Worm (Caenorhabditis elegans): ENCODE measurements around the gene prp-18.

The prp-18 gene

ce11 chrIV:9875646-9876045 is 8.5 kb downstream of the prp-18 start (continued):
- no peak for TF ChIP-seq gei-8 (GFP tag; optimal IDR thresholded peaks at IDR 0.05)
- TF ChIP-seq egl-43 (GFP tag; IDR thresholded peaks at IDR 0.05), result no peak
- no peak for TF ChIP-seq lin-15B (tag; optimal IDR thresholded peaks at IDR 0.05)
- peak in 1 of 2 experiments; percentile 81 for TF ChIP-seq mdl-1 (tag; optimal IDR thresholded peaks at IDR 0.05)
- peak; percentile 44 for TF ChIP-seq cey-2 (tag; optimal IDR thresholded peaks at IDR 0.05; ENCODE audit: borderline replicate concordance, insufficient read depth)
- TF ChIP-seq nhr-237 (tag; optimal IDR thresholded peaks at IDR 0.05), result no peak
- TF ChIP-seq unc-39 (tag; optimal IDR thresholded peaks at IDR 0.05), result no peak
- TF ChIP-seq snpc-1.2 (GFP tag; IDR thresholded peaks at IDR 0.05), result no peak
- no peak for TF ChIP-seq daf-16 (GFP tag; optimal IDR thresholded peaks at IDR 0.05)
- peak; percentile 88 for TF ChIP-seq daf-16 (tag; optimal IDR thresholded peaks at IDR 0.05)
- TF ChIP-seq mdt-29 (GFP tag; IDR thresholded peaks at IDR 0.05), result no peak
- peak; percentile 50 for TF ChIP-seq mep-1 (tag; optimal IDR thresholded peaks at IDR 0.05)
- no peak for TF ChIP-seq D1046.2 (GFP tag; IDR thresholded peaks at IDR 0.05)
- TF ChIP-seq nhr-6 (tag; optimal IDR thresholded peaks at IDR 0.05), result no peak
- TF ChIP-seq unc-130 (GFP tag; optimal IDR thresholded peaks at IDR 0.05), result no peak
- TF ChIP-seq mxl-3 (GFP tag; optimal IDR thresholded peaks at IDR 0.05), result peak; percentile 90
- no peak for TF ChIP-seq skn-1 (tag; optimal IDR thresholded peaks at IDR 0.05)
- TF ChIP-seq T20F7.1 (GFP tag; optimal IDR thresholded peaks at IDR 0.05), result peak; percentile 44
- no peak for TF ChIP-seq arid-1 (GFP tag; conservative IDR thresholded peaks at IDR 0.05)
- no peak for TF ChIP-seq R02D3.7 (tag; optimal IDR thresholded peaks at IDR 0.05)
- no peak for TF ChIP-seq nhr-11 (tag; optimal IDR thresholded peaks at IDR 0.05)
- TF ChIP-seq vab-7 (GFP tag; IDR thresholded peaks at IDR 0.05), result no peak
- no peak for TF ChIP-seq lin-38 (GFP tag; IDR thresholded peaks at IDR 0.05)
- no peak for TF ChIP-seq T26A8.4 (GFP tag; IDR thresholded peaks at IDR 0.05)
- TF ChIP-seq F26F4.8 (GFP tag; conservative IDR thresholded peaks at IDR 0.05), result no peak
- TF ChIP-seq spr-3 (GFP tag; optimal IDR thresholded peaks at IDR 0.05), result no peak
- TF ChIP-seq pha-4 (GFP tag; IDR thresholded peaks at IDR 0.05), result no peak
- no peak for TF ChIP-seq pha-4 (tag; optimal IDR thresholded peaks at IDR 0.05)
- TF ChIP-seq set-16 (GFP tag; IDR thresholded peaks at IDR 0.05), result no peak
- no peak for TF ChIP-seq attf-4 (tag; optimal IDR thresholded peaks at IDR 0.05)
- TF ChIP-seq daf-19 (GFP tag; conservative IDR thresholded peaks at IDR 0.05), result no peak
- no peak for TF ChIP-seq ztf-11 (tag; optimal IDR thresholded peaks at IDR 0.05)
- TF ChIP-seq F10B5.3 (tag; optimal IDR thresholded peaks at IDR 0.05), result no peak
- TF ChIP-seq madf-5 (GFP tag; IDR thresholded peaks at IDR 0.05), result no peak
- no peak for TF ChIP-seq dmd-8 (GFP tag; IDR thresholded peaks at IDR 0.05)
- no peak for TF ChIP-seq madf-9 (GFP tag; conservative IDR thresholded peaks at IDR 0.05)
- peak in 1 of 2 experiments; percentile 60 for TF ChIP-seq lsy-2 (tag; optimal IDR thresholded peaks at IDR 0.05)
- no peak for TF ChIP-seq lin-13 (GFP tag; optimal IDR thresholded peaks at IDR 0.05)
- no peak for TF ChIP-seq ctbp-1 (GFP tag; IDR thresholded peaks at IDR 0.05)
- TF ChIP-seq dmd-9 (GFP tag; IDR thresholded peaks at IDR 0.05), result no peak
- TF ChIP-seq nhr-48 (tag; optimal IDR thresholded peaks at IDR 0.05), result peak; percentile 81
- TF ChIP-seq dpl-1 (GFP tag; optimal IDR thresholded peaks at IDR 0.05), result peak; percentile 14
- no peak for TF ChIP-seq snpc-4 (tag; optimal IDR thresholded peaks at IDR 0.05)
- TF ChIP-seq ceh-44 (GFP tag; IDR thresholded peaks at IDR 0.05), result no peak
- no peak for TF ChIP-seq Y5F2A.4 (GFP tag; optimal IDR thresholded peaks at IDR 0.05)
- TF ChIP-seq F37D6.2 (tag; optimal IDR thresholded peaks at IDR 0.05), result no peak
- no peak for TF ChIP-seq ceh-28 (tag; optimal IDR thresholded peaks at IDR 0.05)
- TF ChIP-seq fkh-10 (GFP tag; optimal IDR thresholded peaks at IDR 0.05), result no peak
- TF ChIP-seq nhr-76 (tag; optimal IDR thresholded peaks at IDR 0.05), result no peak
- TF ChIP-seq daf-12 (tag; optimal IDR thresholded peaks at IDR 0.05), result no peak
- TF ChIP-seq fos-1 (tag; optimal IDR thresholded peaks at IDR 0.05), result no peak
- TF ChIP-seq nhr-102 (tag; optimal IDR thresholded peaks at IDR 0.05), result no peak
- no peak for TF ChIP-seq Y105C5A.15 (GFP tag; IDR thresholded peaks at IDR 0.05)
- TF ChIP-seq ceh-20 (GFP tag; IDR thresholded peaks at IDR 0.05), result no peak
